Worm (Caenorhabditis elegans): ENCODE data around the gene cest-3.

DNA sequence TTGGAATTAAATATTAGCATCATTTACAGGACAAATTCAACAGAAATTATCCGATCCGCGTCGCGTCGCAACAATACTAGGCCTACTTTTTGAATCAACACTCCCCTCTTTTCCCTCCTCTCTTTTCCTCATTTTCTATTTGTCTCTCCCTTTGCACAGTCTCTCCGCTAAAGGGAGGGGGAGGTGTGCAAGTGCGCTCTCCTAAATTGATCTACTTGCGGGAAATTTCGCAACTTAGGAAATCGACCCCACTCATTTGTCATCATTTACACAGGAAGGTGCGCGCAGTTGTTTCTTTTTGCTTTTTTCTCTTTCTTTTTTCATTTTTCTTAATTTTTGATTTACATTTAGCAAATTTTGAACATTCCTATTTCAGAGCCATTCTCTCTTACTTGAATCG lies 41.5 kb downstream of the cest-3 start, which contains the start of gene C04B4.2:
- no peak for TF ChIP-seq mml-1 (tag; optimal IDR thresholded peaks at IDR 0.05)
- no peak for TF ChIP-seq ZK546.5 (tag; optimal IDR thresholded peaks at IDR 0.05)
